Worm (Caenorhabditis elegans): ENCODE results near the gene mec-1.

mec-1 gene

DNA sequence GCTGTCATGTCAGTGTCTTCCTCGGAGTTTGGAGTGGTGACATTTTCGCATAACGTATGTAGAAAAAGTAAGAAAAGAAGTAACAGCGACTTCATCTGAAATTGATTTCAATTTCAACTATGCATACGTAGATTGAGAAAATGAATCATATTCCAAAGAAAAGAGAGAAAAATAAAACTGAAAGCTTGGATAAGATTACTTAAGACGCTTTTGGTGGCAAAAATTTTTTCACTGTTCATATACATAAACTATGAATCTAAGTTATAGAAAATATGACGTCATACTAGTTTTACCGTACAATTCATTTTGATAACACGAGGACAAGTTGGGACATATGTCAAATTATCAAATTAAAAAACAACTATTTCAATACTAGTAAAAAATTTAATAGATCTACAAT lies 22.1 kb upstream of the mec-1 start, which contains the start of gene lipl-6:
TSS of gene lipl-6 (minus strand) at position 101 of the 400 bp plus-strand sequence.
- no peak for TF ChIP-seq F33H1.4 (GFP tag; IDR thresholded peaks at IDR 0.05)
- TF ChIP-seq attf-3 (GFP tag; conservative IDR thresholded peaks at IDR 0.05): no peak
- no peak for TF ChIP-seq madf-6 (GFP tag; IDR thresholded peaks at IDR 0.05)
- no peak for TF ChIP-seq unc-62 (GFP tag; optimal IDR thresholded peaks at IDR 0.05)
- no peak for TF ChIP-seq bed-2 (GFP tag; IDR thresholded peaks at IDR 0.05)
- TF ChIP-seq ztf-22 (GFP tag; optimal IDR thresholded peaks at IDR 0.05): no peak
- no peak for TF ChIP-seq attf-6 (GFP tag; IDR thresholded peaks at IDR 0.05)

DNA sequence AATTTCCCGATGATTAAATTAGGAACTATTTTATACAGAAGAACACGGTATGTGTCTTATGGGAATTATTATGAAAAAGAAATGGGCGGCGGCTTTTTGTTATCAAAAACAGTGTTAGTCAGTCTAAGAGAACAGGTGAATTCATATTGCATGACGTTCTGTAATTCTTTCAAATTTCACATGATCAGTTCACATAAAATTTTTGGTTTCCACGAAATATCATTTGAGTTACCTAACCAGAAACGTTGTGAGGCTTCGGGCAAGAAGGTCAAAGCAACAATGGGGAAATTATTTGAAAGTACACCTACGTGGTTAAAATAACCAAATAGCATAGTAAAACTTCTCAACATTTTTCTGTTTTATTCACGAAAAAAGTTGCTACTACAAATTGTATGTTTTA lies 20.5 kb upstream of the mec-1 start, which contains the start of gene Y57E12B.10:
TSS of gene Y57E12B.10 (minus strand) at position 101 of the 400 bp plus-strand sequence.
- TF ChIP-seq akir-1 (GFP tag; optimal IDR thresholded peaks at IDR 0.05) (no peak), sptf-2 (GFP tag; optimal IDR thresholded peaks at IDR 0.05) (no peak), F33H1.4 (GFP tag; IDR thresholded peaks at IDR 0.05) (no peak), ztf-3 (GFP tag; optimal IDR thresholded peaks at IDR 0.05) (no peak), let-526 (GFP tag; IDR thresholded peaks at IDR 0.05) (no peak), fkh-3 (tag; optimal IDR thresholded peaks at IDR 0.05) (no peak), hmg-20 (GFP tag; IDR thresholded peaks at IDR 0.05) (no peak), F22D6.2 (tag; optimal IDR thresholded peaks at IDR 0.05) (no peak), dpff-1 (tag; optimal IDR thresholded peaks at IDR 0.05) (no peak), F52B5.7 (tag; optimal IDR thresholded peaks at IDR 0.05) (no peak), lin-40 (tag; optimal IDR thresholded peaks at IDR 0.05) (no peak), Y53G8AR.9 (GFP tag; conservative IDR thresholded peaks at IDR 0.05) (no peak), ceh-91 (GFP tag; IDR thresholded peaks at IDR 0.05) (no peak), F10E7.11 (tag; optimal IDR thresholded peaks at IDR 0.05) (no peak), ceh-58 (GFP tag; IDR thresholded peaks at IDR 0.05) (no peak), nhr-120 (GFP tag; IDR thresholded peaks at IDR 0.05) (no peak), ceh-79 (tag; optimal IDR thresholded peaks at IDR 0.05) (no peak), die-1 (tag; optimal IDR thresholded peaks at IDR 0.05) (no peak), ama-1 (optimal IDR thresholded peaks at IDR 0.05) (no peak), ama-1 (GFP tag; optimal IDR thresholded peaks at IDR 0.05) (no peak), pha-4 (tag; optimal IDR thresholded peaks at IDR 0.05) (no peak)

DNA sequence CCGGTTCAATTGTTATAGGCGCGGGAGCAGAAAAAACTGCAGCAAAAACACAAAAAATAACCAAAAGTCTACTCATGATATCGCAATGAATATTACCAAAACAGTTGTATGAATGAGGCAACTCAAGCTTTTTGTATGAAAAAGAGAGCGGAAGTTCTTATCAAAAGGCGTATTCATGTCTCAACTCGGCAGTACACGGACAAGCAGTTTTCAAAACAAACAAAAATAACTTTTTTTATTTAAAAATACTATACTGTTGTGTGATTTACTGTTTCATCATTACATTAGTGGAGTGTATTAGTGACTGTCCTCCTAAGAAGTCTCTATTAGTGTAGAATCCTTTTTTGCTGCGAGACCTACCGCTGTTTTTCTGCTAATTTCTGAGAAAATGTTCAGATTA lies 8.9 kb upstream of the mec-1 start, which contains the start of gene Y57E12B.4:
TSS of gene Y57E12B.4 (minus strand) at position 101 of the 400 bp plus-strand sequence.
- TF ChIP-seq ceh-91 (GFP tag; IDR thresholded peaks at IDR 0.05): no peak
- no peak for TF ChIP-seq F37B4.10 (GFP tag; IDR thresholded peaks at IDR 0.05)
- no peak for TF ChIP-seq egrh-3 (GFP tag; IDR thresholded peaks at IDR 0.05)
- TF ChIP-seq tbp1 (GFP tag; optimal IDR thresholded peaks at IDR 0.05): no peak
- no peak for TF ChIP-seq ekl-4 (GFP tag; IDR thresholded peaks at IDR 0.05)

DNA sequence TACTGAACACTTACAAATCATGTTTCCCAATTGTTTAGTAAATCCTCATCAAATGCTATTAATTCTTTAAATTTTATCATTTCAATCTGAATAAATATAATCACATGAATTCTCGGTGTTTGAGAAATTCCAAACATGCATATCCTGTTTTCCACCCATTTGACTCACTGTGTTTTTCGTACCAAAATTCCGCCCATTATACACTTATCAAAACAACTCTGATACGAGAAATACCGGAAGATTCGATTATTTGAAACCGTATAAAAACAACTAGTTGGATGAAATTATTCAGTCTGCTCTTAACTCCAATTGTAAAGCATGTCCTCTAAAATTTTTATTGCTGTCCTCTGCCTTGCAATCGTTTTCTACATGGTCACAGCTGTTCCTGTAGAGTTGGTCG lies 8.1 kb upstream of the mec-1 start, which contains the start of gene Y57E12B.1:
TSS of gene Y57E12B.1 (plus strand) at position 301 of the 400 bp plus-strand sequence.
- TF ChIP-seq hmg-1.2 (GFP tag; IDR thresholded peaks at IDR 0.05) (no peak), C06A6.2 (GFP tag; conservative IDR thresholded peaks at IDR 0.05) (no peak), ceh-27 (GFP tag; optimal IDR thresholded peaks at IDR 0.05) (no peak), zim-3 (tag; optimal IDR thresholded peaks at IDR 0.05) (no peak), mcd-1 (GFP tag; IDR thresholded peaks at IDR 0.05) (no peak), ztf-6 (GFP tag; IDR thresholded peaks at IDR 0.05) (no peak), snpc-4 (GFP tag; optimal IDR thresholded peaks at IDR 0.05) (no peak), snpc-4 (tag; optimal IDR thresholded peaks at IDR 0.05) (no peak), madf-8 (GFP tag; conservative IDR thresholded peaks at IDR 0.05) (no peak), rec-8 (tag; optimal IDR thresholded peaks at IDR 0.05) (no peak), bed-1 (GFP tag; IDR thresholded peaks at IDR 0.05) (no peak), attf-6 (GFP tag; IDR thresholded peaks at IDR 0.05) (no peak), attf-5 (GFP tag; optimal IDR thresholded peaks at IDR 0.05) (no peak), efl-1 (GFP tag; optimal IDR thresholded peaks at IDR 0.05) (no peak)

Data from whole organism, young adult.